Fruit fly (Drosophila melanogaster) whole organism, embryonic: Measurements from ENCODE around the gene Nepl14.

Experiments
- Bgb ChIP-seq: fragments of 200-800 bp; sonication (Bioruptor generic); IDR thresholded peaks from 2 replicates; pipeline ENCODE4 v1.3.6; 2022; ENCODE audit warnings: missing biosample characterization, missing genetic modification characterization; ENCODE audit not compliant: partially characterized antibody
- CG10267 ChIP-seq: fragments of 200-800 bp; sonication (Bioruptor generic); optimal IDR thresholded peaks from 2 replicates; lab custom pipeline; 2018; ENCODE audit warnings: missing biosample characterization, mild to moderate bottlenecking, missing genetic modification characterization, moderate library complexity
- CG10274 ChIP-seq: fragments of 200-800 bp; sonication (Bioruptor generic); optimal IDR thresholded peaks from 3 replicates; lab custom pipeline; 2017; ENCODE audit warnings: missing biosample characterization, mild to moderate bottlenecking, missing genetic modification characterization
- CG11695 ChIP-seq: fragments of 200-800 bp; sonication (Bioruptor generic); IDR thresholded peaks from 3 replicates; pipeline ENCODE4 v1.3.6; 2022; ENCODE audit warnings: missing biosample characterization, missing genetic modification characterization
- CG1603 ChIP-seq: fragments of 200-800 bp; sonication (Bioruptor generic); optimal IDR thresholded peaks from 2 replicates; lab custom pipeline; 2019; ENCODE audit warnings: missing biosample characterization, mild to moderate bottlenecking, missing genetic modification characterization, moderate library complexity
- CG18599 ChIP-seq: fragments of 200-800 bp; sonication (Bioruptor generic); optimal IDR thresholded peaks from 3 replicates; lab custom pipeline; 2017; ENCODE audit warnings: missing biosample characterization, missing genetic modification characterization, mild to moderate bottlenecking, moderate library complexity, missing genetic modification reagents
- CG2712 ChIP-seq: fragments of 200-800 bp; optimal IDR thresholded peaks from 3 replicates; lab custom pipeline; 2019; ENCODE audit warnings: missing biosample characterization, mild to moderate bottlenecking, missing genetic modification characterization, moderate library complexity
- CG2889 ChIP-seq: fragments of 200-800 bp; sonication (Bioruptor generic); IDR thresholded peaks from 3 replicates; pipeline ENCODE4 v1.3.6; 2022; ENCODE audit warnings: missing biosample characterization, missing genetic modification characterization
- CG3163 ChIP-seq: fragments of 200-800 bp; sonication (Bioruptor generic); optimal IDR thresholded peaks from 3 replicates; lab custom pipeline; 2016; ENCODE audit warnings: missing biosample characterization, missing genetic modification characterization
- CG3995 ChIP-seq: fragments of 200-800 bp; sonication (Bioruptor generic); optimal IDR thresholded peaks from 3 replicates; lab custom pipeline; 2016; ENCODE audit warnings: missing biosample characterization, missing genetic modification characterization
- CG6683 ChIP-seq: fragments of 200-800 bp; sonication (Bioruptor generic); optimal IDR thresholded peaks from 2 replicates; lab custom pipeline; 2017; ENCODE audit warnings: missing biosample characterization, mild to moderate bottlenecking, missing genetic modification characterization, missing genetic modification reagents
- CG7357 ChIP-seq: fragments of 200-800 bp; sonication (Bioruptor generic); IDR thresholded peaks from 3 replicates; pipeline ENCODE4 v1.3.6; 2022; ENCODE audit warnings: missing biosample characterization, missing genetic modification characterization
- CG8944 ChIP-seq: fragments of 200-800 bp; sonication (Bioruptor generic); optimal IDR thresholded peaks from 3 replicates; lab custom pipeline; 2016; ENCODE audit warnings: missing biosample characterization, missing genetic modification characterization
- CG9727 ChIP-seq: fragments of 200-800 bp; sonication (Bioruptor generic); optimal IDR thresholded peaks from 3 replicates; lab custom pipeline; 2017; ENCODE audit warnings: missing biosample characterization, mild to moderate bottlenecking, missing genetic modification characterization
- CG9797 ChIP-seq: fragments of 200-800 bp; sonication (Bioruptor generic); optimal IDR thresholded peaks from 3 replicates; lab custom pipeline; 2018; ENCODE audit warnings: missing biosample characterization, mild to moderate bottlenecking, missing genetic modification characterization
- CTCF ChIP-seq: fragments of 200-800 bp; sonication (Bioruptor generic); optimal IDR thresholded peaks from 2 replicates; lab custom pipeline; 2017; ENCODE audit warnings: missing biosample characterization, mild to moderate bottlenecking, missing genetic modification characterization, moderate library complexity
- CrebB ChIP-seq: fragments of 200-800 bp; sonication (Bioruptor generic); optimal IDR thresholded peaks from 3 replicates; lab custom pipeline; 2018; ENCODE audit warnings: missing biosample characterization, mild to moderate bottlenecking, missing genetic modification characterization
- D19B ChIP-seq: fragments of 200-800 bp; sonication (Bioruptor generic); optimal IDR thresholded peaks from 2 replicates; lab custom pipeline; 2017; ENCODE audit warnings: missing biosample characterization, mild to moderate bottlenecking, missing genetic modification characterization
- Dbx ChIP-seq: fragments of 200-800 bp; sonication (Bioruptor generic); IDR thresholded peaks from 3 replicates; pipeline ENCODE4 v1.3.6; 2022; ENCODE audit warnings: missing biosample characterization, missing genetic modification characterization
- Dip3 ChIP-seq: fragments of 200-800 bp; sonication (Bioruptor generic); optimal IDR thresholded peaks from 3 replicates; lab custom pipeline; 2016; ENCODE audit warnings: missing biosample characterization, missing genetic modification characterization
- H15 ChIP-seq: fragments of 200-800 bp; sonication (Bioruptor generic); IDR thresholded peaks from 3 replicates; pipeline ENCODE4 v1.3.6; 2022; ENCODE audit warnings: missing biosample characterization, missing genetic modification characterization
- HHEX ChIP-seq: fragments of 200-800 bp; sonication (Bioruptor generic); optimal IDR thresholded peaks from 3 replicates; lab custom pipeline; 2017; ENCODE audit warnings: missing biosample characterization, mild to moderate bottlenecking, missing genetic modification characterization, missing genetic modification reagents
- HLH3B ChIP-seq: fragments of 200-800 bp; sonication (Bioruptor generic); IDR thresholded peaks from 2 replicates; pipeline ENCODE4 v1.3.6; 2022; ENCODE audit warnings: missing biosample characterization, missing genetic modification characterization
- Hand ChIP-seq: fragments of 200-800 bp; sonication (Bioruptor generic); optimal IDR thresholded peaks from 2 replicates; lab custom pipeline; 2017; ENCODE audit warnings: mild to moderate bottlenecking, missing biosample characterization, missing genetic modification reagents, missing genetic modification characterization
- MBD-R2 ChIP-seq: fragments of 200-800 bp; sonication (Bioruptor generic); IDR thresholded peaks from 2 replicates; pipeline ENCODE4 v1.3.6; 2022; ENCODE audit warnings: missing biosample characterization, missing genetic modification characterization
- Mad ChIP-seq: fragments of 200-800 bp; sonication (Bioruptor generic); optimal IDR thresholded peaks from 2 replicates; lab custom pipeline; 2016; ENCODE audit warnings: missing biosample characterization, missing genetic modification characterization
- Max ChIP-seq: fragments of 200-800 bp; sonication (Bioruptor generic); optimal IDR thresholded peaks from 2 replicates; lab custom pipeline; 2016; ENCODE audit warnings: missing biosample characterization, mild to moderate bottlenecking, missing genetic modification characterization
- Poxn ChIP-seq: fragments of 200-800 bp; sonication (Bioruptor generic); IDR thresholded peaks from 2 replicates; pipeline ENCODE4 v1.3.6; 2022; ENCODE audit warnings: missing biosample characterization, missing genetic modification characterization
- Sox100B ChIP-seq: fragments of 200-800 bp; sonication (Bioruptor generic); optimal IDR thresholded peaks from 3 replicates; lab custom pipeline; 2018; ENCODE audit warnings: missing biosample characterization, mild to moderate bottlenecking, missing genetic modification characterization
- Sry-δ ChIP-seq: fragments of 200-800 bp; sonication (Bioruptor generic); optimal IDR thresholded peaks from 2 replicates; lab custom pipeline; 2016; ENCODE audit warnings: missing biosample characterization, missing genetic modification characterization
- al ChIP-seq: fragments of 200-800 bp; sonication (Bioruptor generic); IDR thresholded peaks from 2 replicates; pipeline ENCODE4 v1.3.6; 2022; ENCODE audit warnings: missing biosample characterization, missing genetic modification characterization
- ara ChIP-seq: fragments of 200-800 bp; sonication (Bioruptor generic); IDR thresholded peaks from 2 replicates; pipeline ENCODE4 v1.3.6; 2022; ENCODE audit warnings: missing biosample characterization, missing genetic modification characterization
- chm ChIP-seq: fragments of 200-800 bp; sonication (Bioruptor generic); IDR thresholded peaks from 2 replicates; pipeline ENCODE4 v1.3.6; 2022; ENCODE audit warnings: missing biosample characterization, missing genetic modification characterization
- cwo ChIP-seq: fragments of 200-800 bp; sonication (Bioruptor generic); optimal IDR thresholded peaks from 3 replicates; lab custom pipeline; 2017; ENCODE audit warnings: missing biosample characterization, missing genetic modification characterization, mild to moderate bottlenecking, moderate library complexity, missing genetic modification reagents
- eve ChIP-seq, 2 experiments: fragments of >200 bp; optimal IDR thresholded peaks; 2 replicates each; lab custom pipeline; 2017; ENCODE audit warnings: missing biosample characterization in 2 of 2, missing genetic modification characterization in 2 of 2
- fd96Cb ChIP-seq: fragments of 200-800 bp; sonication (Bioruptor generic); optimal IDR thresholded peaks from 2 replicates; lab custom pipeline; 2018; ENCODE audit warnings: missing biosample characterization, mild to moderate bottlenecking, missing genetic modification characterization, moderate library complexity
- fu2 ChIP-seq: fragments of 200-800 bp; sonication (Bioruptor generic); optimal IDR thresholded peaks from 2 replicates; lab custom pipeline; 2016; ENCODE audit warnings: missing biosample characterization, missing genetic modification characterization
- insv ChIP-seq, 2 experiments: fragments of 200-800 bp; sonication (Bioruptor generic); optimal IDR thresholded peaks; 3 replicates each; lab custom pipeline; 2016 to 2018; ENCODE audit warnings: missing biosample characterization in 2 of 2, missing genetic modification characterization in 2 of 2
- inv ChIP-seq: fragments of 200-800 bp; sonication (Bioruptor generic); IDR thresholded peaks from 2 replicates; pipeline ENCODE4 v1.3.6; 2022; ENCODE audit warnings: missing biosample characterization, missing genetic modification characterization; ENCODE audit not compliant: partially characterized antibody
- jumu ChIP-seq: fragments of 200-800 bp; sonication (Bioruptor generic); optimal IDR thresholded peaks from 3 replicates; lab custom pipeline; 2016; ENCODE audit warnings: missing biosample characterization, missing genetic modification characterization
- lmd ChIP-seq: fragments of 200-800 bp; sonication (Bioruptor generic); IDR thresholded peaks from 2 replicates; pipeline ENCODE4 v1.3.6; 2022; ENCODE audit warnings: missing biosample characterization, missing genetic modification characterization
- nerfin-2 ChIP-seq: fragments of 200-800 bp; sonication (Bioruptor generic); IDR thresholded peaks from 2 replicates; pipeline ENCODE4 v1.3.6; 2022; ENCODE audit warnings: missing biosample characterization, missing genetic modification characterization; ENCODE audit not compliant: partially characterized antibody
- otp ChIP-seq: fragments of 200-800 bp; sonication (Bioruptor generic); IDR thresholded peaks from 3 replicates; pipeline ENCODE4, ENCODE4 v1.3.6; 2022; ENCODE audit warnings: missing biosample characterization, missing genetic modification characterization
- scrt ChIP-seq: fragments of 200-800 bp; sonication (Bioruptor generic); optimal IDR thresholded peaks from 2 replicates; lab custom pipeline; 2018; ENCODE audit warnings: missing biosample characterization, mild to moderate bottlenecking, missing genetic modification characterization, moderate library complexity
- sens-2 ChIP-seq: fragments of 200-800 bp; sonication (Bioruptor generic); IDR thresholded peaks from 2 replicates; pipeline ENCODE4 v1.3.6; 2022; ENCODE audit warnings: missing biosample characterization, missing genetic modification characterization
- tin ChIP-seq: fragments of 200-800 bp; sonication (Bioruptor generic); optimal IDR thresholded peaks from 3 replicates; lab custom pipeline; 2016; ENCODE audit warnings: missing biosample characterization, missing genetic modification characterization
- tna ChIP-seq: fragments of 200-800 bp; sonication (Bioruptor generic); IDR thresholded peaks from 2 replicates; pipeline ENCODE4 v1.3.6; 2022; ENCODE audit warnings: missing biosample characterization, missing genetic modification characterization; ENCODE audit not compliant: partially characterized antibody
- twi ChIP-seq: fragments of 200-800 bp; optimal IDR thresholded peaks from 2 replicates; lab custom pipeline; 2019; ENCODE audit warnings: missing biosample characterization, mild to moderate bottlenecking, missing genetic modification characterization, moderate library complexity
- wdn ChIP-seq: fragments of 200-800 bp; sonication (Bioruptor generic); IDR thresholded peaks from 2 replicates; pipeline ENCODE4 v1.3.6; 2022; ENCODE audit warnings: missing biosample characterization, missing genetic modification characterization
- wek ChIP-seq: fragments of 200-800 bp; sonication (Bioruptor generic); optimal IDR thresholded peaks from 3 replicates; lab custom pipeline; 2018; ENCODE audit warnings: missing biosample characterization, mild to moderate bottlenecking, missing genetic modification characterization, moderate library complexity

Nepl14 gene

dm6 chr3R:22724149-22724973, 39.1 kb downstream of the Nepl14 start, which contains the start of gene Irp-1A (continued):
- TF ChIP-seq CG2712 (tag; lab: Kevin White, UChicago) (peak; percentile 85), CG9727 (GFP tag; lab: Kevin White, UChicago) (peak; percentile 78), insv (GFP tag; optimal IDR thresholded peaks at IDR 0.05; lab: Kevin White, UChicago) (peak in 1 of 2 experiments; percentile 6), Bgb (GFP tag; lab: Robert Waterston, UW) (peak; percentile 86), wek (GFP tag; lab: Kevin White, UChicago) (no peak), HLH3B (GFP tag; lab: Robert Waterston, UW) (peak; percentile 87), sens-2 (GFP tag; lab: Robert Waterston, UW) (no peak), Dbx (peak; percentile 76; the same call in 2 of the 3 replicates), CG2889 (GFP tag; lab: Robert Waterston, UW) (no peak), MBD-R2 (GFP tag; lab: Robert Waterston, UW) (peak; percentile 82), CTCF (GFP tag; lab: Kevin White, UChicago) (no peak), ara (no peak; the same call in 1 of the 2 replicates), CG1603 (tag; lab: Kevin White, UChicago) (peak; percentile 61), lmd (peak; percentile 72), CG3995 (peak; percentile 61), fu2 (GFP tag; lab: Kevin White, UChicago) (no peak), CG11695 (GFP tag; lab: Robert Waterston, UW) (peak; percentile 81), tin (GFP tag; lab: Kevin White, UChicago) (peak; percentile 55), CG3163 (no peak), Dip3 (GFP tag; lab: Kevin White, UChicago) (no peak), al (peak; percentile 43; the same call in 1 of the 2 replicates), eve (GFP tag; optimal IDR thresholded peaks at IDR 0.05; lab: Kevin White, UChicago) (no peak), CG10274 (GFP tag; lab: Kevin White, UChicago) (no peak), HHEX (GFP tag; lab: Kevin White, UChicago) (peak; percentile 60), Sry-δ (GFP tag; lab: Kevin White, UChicago) (peak; percentile 91), Poxn (no peak), CG7357 (GFP tag; lab: Robert Waterston, UW) (no peak), inv (GFP tag; lab: Robert Waterston, UW) (peak; percentile 72), scrt (GFP tag; lab: Kevin White, UChicago) (peak; percentile 37), cwo (peak; percentile 60), D19B (GFP tag; lab: Kevin White, UChicago) (peak; percentile 23), CG6683 (peak; percentile 66), wdn (peak; percentile 74), CG8944 (no peak), otp (GFP tag; lab: Robert Waterston, UW) (no peak), fd96Cb (tag; lab: Kevin White, UChicago) (peak; percentile 69), chm (no peak), jumu (GFP tag; lab: Kevin White, UChicago) (no peak), Max (GFP tag; lab: Kevin White, UChicago) (peak; percentile 56), Hand (GFP tag; lab: Kevin White, UChicago) (peak; percentile 60), Mad (no peak), twi (tag; lab: Kevin White, UChicago) (peak; percentile 44), tna (GFP tag; lab: Robert Waterston, UW) (peak; percentile 62), H15 (GFP tag; lab: Robert Waterston, UW) (peak; percentile 45; the same call in 1 of the 3 replicates), nerfin-2 (GFP tag; lab: Robert Waterston, UW) (peak; percentile 49), CG9797 (GFP tag; lab: Kevin White, UChicago) (no peak), CG10267 (tag; lab: Kevin White, UChicago) (peak; percentile 81), CrebB (tag; lab: Kevin White, UChicago) (peak; percentile 54), Sox100B (GFP tag; lab: Kevin White, UChicago) (peak; percentile 81), CG18599 (GFP tag; lab: Kevin White, UChicago) (peak; percentile 77)
